Fruit fly (Drosophila melanogaster) whole organism, pupa: Measurements from ENCODE around the gene SdicB.
"Not testable (repeated sequence)": the region's sequence is repeated elsewhere in the genome, so short reads cannot be mapped to it uniquely, and the experiment has no call there.

Experiments used
- CG10348 ChIP-seq: fragments of 200-800 bp; sonication (Bioruptor generic); IDR thresholded peaks from 2 replicates; pipeline ENCODE4 v1.3.6; 2022; ENCODE audit warnings: missing biosample characterization, missing genetic modification characterization
- CG12605 ChIP-seq: fragments of 200-800 bp; sonication (Bioruptor generic); IDR thresholded peaks from 2 replicates; pipeline ENCODE4 v1.3.6; 2022; ENCODE audit warnings: missing biosample characterization, missing genetic modification characterization
- CG13204 ChIP-seq: fragments of 200-800 bp; sonication (Bioruptor generic); optimal IDR thresholded peaks from 2 replicates; lab custom pipeline; 2018; ENCODE audit warnings: missing biosample characterization, mild to moderate bottlenecking, missing genetic modification characterization, moderate library complexity
- CG14655 ChIP-seq: fragments of 200-800 bp; sonication (Bioruptor generic); optimal IDR thresholded peaks from 3 replicates; lab custom pipeline; 2017; ENCODE audit warnings: mild to moderate bottlenecking, missing biosample characterization, missing genetic modification reagents, missing genetic modification characterization
- CG15710 ChIP-seq: fragments of 200-800 bp; sonication (Bioruptor generic); optimal IDR thresholded peaks from 2 replicates; lab custom pipeline; 2018; ENCODE audit warnings: missing biosample characterization, mild to moderate bottlenecking, missing genetic modification characterization, moderate library complexity
- CG17806 ChIP-seq: fragments of 200-800 bp; sonication (Bioruptor generic); optimal IDR thresholded peaks from 2 replicates; lab custom pipeline; 2018; ENCODE audit warnings: missing biosample characterization, mild to moderate bottlenecking, missing genetic modification characterization, moderate library complexity
- CG32121 ChIP-seq: fragments of 200-800 bp; sonication (Bioruptor generic); IDR thresholded peaks from 2 replicates; pipeline ENCODE4 v1.3.6; 2022; ENCODE audit warnings: missing biosample characterization, missing genetic modification characterization
- CG34367 ChIP-seq: fragments of 200-800 bp; sonication (Bioruptor generic); optimal IDR thresholded peaks from 2 replicates; lab custom pipeline; 2018; ENCODE audit warnings: missing biosample characterization, mild to moderate bottlenecking, missing genetic modification characterization
- CG4496 ChIP-seq: fragments of 200-800 bp; sonication (Bioruptor generic); IDR thresholded peaks from 3 replicates; pipeline ENCODE4 v1.3.6; 2022; ENCODE audit warnings: missing biosample characterization, missing genetic modification characterization
- CG8159 ChIP-seq: fragments of 200-800 bp; sonication (Bioruptor generic); optimal IDR thresholded peaks from 3 replicates; lab custom pipeline; 2018; ENCODE audit warnings: missing biosample characterization, mild to moderate bottlenecking, missing genetic modification characterization, moderate library complexity
- CG8301 ChIP-seq: fragments of 200-800 bp; sonication (Bioruptor generic); optimal IDR thresholded peaks from 2 replicates; lab custom pipeline; 2018; ENCODE audit warnings: missing biosample characterization, mild to moderate bottlenecking, missing genetic modification characterization
- CG9948 ChIP-seq: fragments of 200-800 bp; sonication (Bioruptor generic); optimal IDR thresholded peaks from 2 replicates; lab custom pipeline; 2018; ENCODE audit warnings: missing biosample characterization, mild to moderate bottlenecking, missing genetic modification characterization, moderate library complexity
- D1 ChIP-seq: fragments of 200-800 bp; sonication (Bioruptor generic); optimal IDR thresholded peaks from 2 replicates; lab custom pipeline; 2018; ENCODE audit warnings: missing biosample characterization, mild to moderate bottlenecking, missing genetic modification characterization, moderate library complexity
- EcR ChIP-seq: fragments of 200-800 bp; sonication (Bioruptor generic); optimal IDR thresholded peaks from 3 replicates; lab custom pipeline; 2019; ENCODE audit warnings: missing biosample characterization, missing genetic modification characterization, mild to moderate bottlenecking, moderate library complexity, missing genetic modification reagents
- Ets98B ChIP-seq: fragments of 200-800 bp; sonication (Bioruptor generic); IDR thresholded peaks from 2 replicates; pipeline ENCODE4 v1.3.6; 2022; ENCODE audit warnings: missing biosample characterization, missing genetic modification characterization
- Pif1A ChIP-seq: fragments of 200-800 bp; sonication (Bioruptor generic); optimal IDR thresholded peaks from 3 replicates; lab custom pipeline; 2016; ENCODE audit warnings: missing biosample characterization, missing genetic modification characterization
- Pif1B ChIP-seq: fragments of 200-800 bp; sonication (Bioruptor generic); optimal IDR thresholded peaks from 3 replicates; lab custom pipeline; 2016; ENCODE audit warnings: missing biosample characterization, missing genetic modification characterization
- Snoo ChIP-seq: fragments of 200-800 bp; sonication (Bioruptor generic); optimal IDR thresholded peaks from 3 replicates; lab custom pipeline; 2017; ENCODE audit warnings: missing biosample characterization, mild to moderate bottlenecking, missing genetic modification characterization, inconsistent platforms
- fd96Ca ChIP-seq: fragments of 200-800 bp; sonication (Bioruptor generic); IDR thresholded peaks from 3 replicates; pipeline ENCODE4 v1.3.6; 2022; ENCODE audit warnings: missing biosample characterization, missing genetic modification characterization
- gl ChIP-seq: fragments of 200-800 bp; sonication (Bioruptor generic); optimal IDR thresholded peaks from 2 replicates; lab custom pipeline; 2018; ENCODE audit warnings: missing biosample characterization, mild to moderate bottlenecking, missing genetic modification characterization
- rn ChIP-seq: fragments of 200-800 bp; sonication (Bioruptor generic); IDR thresholded peaks from 2 replicates; pipeline ENCODE4 v1.3.6; 2022; ENCODE audit warnings: missing biosample characterization, missing genetic modification characterization

SdicB gene

DNA sequence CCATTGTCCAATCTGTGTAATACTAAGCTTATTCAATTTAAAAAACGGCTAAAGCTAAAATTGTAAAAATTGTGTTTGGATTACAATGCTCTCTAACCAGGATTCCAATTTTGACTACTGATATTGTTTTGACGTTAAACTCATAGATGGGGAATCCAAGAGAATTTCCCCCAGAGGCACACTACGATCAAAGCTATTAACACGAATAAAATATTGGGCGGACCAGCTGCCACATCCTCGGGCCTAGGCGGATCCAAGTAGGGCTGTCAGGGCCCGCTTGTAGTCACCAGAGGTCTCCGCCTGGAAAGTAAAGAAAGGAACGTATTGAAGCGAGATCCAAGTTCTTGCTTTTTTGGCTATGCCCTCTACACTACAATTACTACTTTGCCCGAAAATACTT is at the start of gene SdicB:
TSS of gene SdicB (minus strand) at position 101 of the 400 bp plus-strand sequence.
- not testable (repeated sequence) for TF ChIP-seq gl (tag; lab: Kevin White, UChicago); Snoo (tag; lab: Kevin White, UChicago); Pif1A (GFP tag; lab: Kevin White, UChicago)
- TF ChIP-seq, all 21 proteins: peak for 0; not testable (repeated sequence) for 21

DNA sequence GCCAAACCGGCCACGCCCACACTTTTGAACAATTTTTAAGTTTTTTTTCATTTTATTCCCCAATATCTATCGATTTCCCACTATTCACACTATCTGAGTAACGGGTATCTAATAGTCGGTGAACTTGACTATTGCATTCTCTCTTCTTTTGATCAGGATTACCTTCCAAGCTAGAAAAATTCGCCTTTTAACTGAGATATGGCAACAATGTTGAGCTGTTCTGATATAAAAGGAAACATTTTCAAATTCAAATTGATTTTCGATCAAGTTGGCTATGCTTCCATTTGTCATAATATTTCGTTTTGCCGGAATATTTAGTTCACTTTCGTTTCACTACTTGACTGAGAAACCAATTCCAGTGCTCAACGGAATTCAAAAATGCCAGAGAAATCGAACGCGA is 49.5 kb upstream of the SdicB start, which contains the start of gene CG42577:
TSS of gene CG42577 (plus strand) at position 301 of the 400 bp plus-strand sequence.
- TF ChIP-seq Pif1B (GFP tag; lab: Kevin White, UChicago); CG9948 (tag; lab: Kevin White, UChicago); CG12605: not testable (repeated sequence)
- TF ChIP-seq, all 21 proteins: peak for 0; not testable (repeated sequence) for 21

DNA sequence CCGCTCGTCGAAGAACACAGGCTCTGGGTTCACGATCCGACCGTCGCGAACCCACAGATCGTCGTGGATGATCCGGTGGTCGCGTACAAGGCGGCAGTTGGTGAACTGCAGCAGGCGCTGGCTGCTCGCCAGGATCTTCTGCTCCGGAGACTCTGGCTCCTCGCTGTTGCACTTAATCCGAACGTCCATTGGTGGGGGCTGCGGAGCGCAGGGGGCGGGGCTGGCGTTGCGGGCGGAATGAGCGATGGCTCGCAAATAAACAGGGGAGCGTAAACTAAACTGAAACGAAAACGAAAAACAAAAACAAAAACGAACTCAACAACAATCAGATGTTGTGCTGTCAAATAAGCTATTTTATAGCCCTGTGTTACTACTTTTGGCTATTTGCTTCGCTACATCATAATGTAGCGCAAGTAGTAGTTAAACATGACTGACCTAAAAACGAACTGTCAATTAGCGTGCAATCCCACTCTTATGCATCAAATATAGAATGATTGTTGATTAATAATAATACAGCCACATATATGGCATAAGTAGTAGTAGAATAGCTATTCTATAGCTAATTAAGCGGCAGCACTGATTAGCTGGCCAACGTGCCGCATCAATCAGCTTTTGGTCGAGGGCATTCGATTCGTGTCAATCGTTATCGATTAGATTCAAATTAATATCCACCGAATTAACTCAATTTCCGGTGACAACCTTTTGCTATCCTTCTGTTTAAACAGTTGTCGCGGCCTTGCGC is 47.6 kb upstream of the SdicB start, which contains the start of gene CG17065:
TSS of gene CG17065 (minus strand) at position 351 of the 742 bp plus-strand sequence.
- TF ChIP-seq CG15710 (peak; percentile 20), CG8159 (tag; lab: Kevin White, UChicago) (peak; percentile 15), CG34367 (tag; lab: Kevin White, UChicago) (peak; percentile 2), Pif1A (GFP tag; lab: Kevin White, UChicago) (no peak), CG4496 (GFP tag; lab: Robert Waterston, UW) (0 out of 3 replicates have a peak, but pooled peaks have one; percentile 39)

DNA sequence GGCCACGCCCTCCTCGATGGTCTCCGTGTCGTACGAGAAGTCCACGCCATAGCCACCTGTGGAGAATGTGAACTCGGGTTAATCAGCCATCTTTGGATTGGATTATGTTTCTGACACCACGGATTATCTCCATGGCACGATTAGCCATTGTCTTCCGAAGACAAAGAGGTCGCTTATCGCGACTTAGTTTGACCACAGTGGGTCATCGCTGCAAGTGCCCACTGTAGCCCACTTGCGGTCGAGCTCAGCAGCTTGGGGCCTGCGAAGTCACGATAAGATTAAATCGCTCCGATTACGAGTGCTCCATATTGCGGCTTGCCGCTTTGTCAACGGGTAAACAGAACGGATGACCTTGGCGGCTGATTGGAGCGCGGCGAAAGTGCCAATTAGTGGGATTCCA is 46.6 kb upstream of the SdicB start:
- TF ChIP-seq EcR (GFP tag; lab: Kevin White, UChicago) (peak; percentile 48), gl (tag; lab: Kevin White, UChicago) (no peak)

DNA sequence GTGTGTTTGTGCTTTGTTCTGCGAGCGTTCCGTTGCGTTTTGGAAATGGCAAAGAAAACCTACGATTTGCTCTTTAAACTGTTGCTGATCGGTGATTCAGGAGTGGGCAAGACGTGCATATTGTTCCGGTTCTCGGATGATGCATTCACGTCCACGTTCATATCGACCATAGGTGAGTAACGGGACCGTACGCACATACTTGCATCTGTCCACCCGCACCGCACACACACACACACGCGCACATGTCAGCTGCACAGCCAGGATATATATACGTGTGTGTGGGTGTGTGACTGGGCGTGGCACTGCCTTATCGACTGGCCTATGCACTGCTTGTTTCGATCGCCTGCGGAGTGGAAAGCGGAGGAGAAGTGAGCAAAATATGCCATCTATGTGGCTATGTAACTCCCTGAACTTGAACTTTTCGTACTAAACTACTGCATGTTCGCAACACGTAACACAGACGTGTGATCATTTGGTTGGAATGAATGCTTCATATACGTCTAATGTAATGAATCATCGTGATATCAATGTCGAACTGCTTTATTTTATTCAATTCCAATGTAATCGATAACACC is 42.3 kb upstream of the SdicB start:
- no peak for TF ChIP-seq Pif1A (GFP tag; lab: Kevin White, UChicago)
- no peak for TF ChIP-seq gl (tag; lab: Kevin White, UChicago)
- no peak for TF ChIP-seq CG9948 (tag; lab: Kevin White, UChicago)
- TF ChIP-seq CG14655, result no peak
- TF ChIP-seq Ets98B (GFP tag; lab: Robert Waterston, UW), result no peak
- TF ChIP-seq CG32121 (GFP tag; lab: Robert Waterston, UW), result no peak
- no peak for TF ChIP-seq CG12605
- TF ChIP-seq fd96Ca, result no peak

DNA sequence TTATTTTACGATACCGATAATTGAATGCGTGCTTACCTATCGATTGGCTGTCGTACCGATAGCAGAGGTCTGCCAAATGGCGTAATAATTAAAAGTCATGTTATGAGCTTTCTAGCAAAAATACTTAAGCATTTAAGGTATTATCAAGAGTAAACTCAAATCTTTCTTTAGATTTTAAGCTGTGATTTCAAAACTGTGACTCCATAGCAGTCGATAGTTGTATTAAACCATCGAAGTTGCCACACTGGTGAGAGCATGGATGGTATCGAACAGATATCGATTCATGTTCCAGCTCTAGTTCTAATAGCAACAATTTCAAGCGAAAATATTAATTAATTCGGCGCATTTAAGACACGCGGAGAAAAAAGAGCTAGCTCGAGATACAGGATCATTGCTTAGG is 41.7 kb upstream of the SdicB start, which contains the start of the genes CG17068 and Rab10:
TSS of gene CG17068 (minus strand) at position 25 of the 400 bp plus-strand sequence.
TSS of gene Rab10 (plus strand) at position 270 of the 400 bp plus-strand sequence.
- TF ChIP-seq CG8159 (tag; lab: Kevin White, UChicago), result no peak
- no peak for TF ChIP-seq CG9948 (tag; lab: Kevin White, UChicago)
- no peak for TF ChIP-seq CG10348 (GFP tag; lab: Robert Waterston, UW)
- TF ChIP-seq CG15710, result no peak
- TF ChIP-seq CG34367 (tag; lab: Kevin White, UChicago), result no peak
- TF ChIP-seq EcR (GFP tag; lab: Kevin White, UChicago), result no peak
- TF ChIP-seq rn (GFP tag; lab: Robert Waterston, UW), result no peak
- no peak for TF ChIP-seq Pif1A (GFP tag; lab: Kevin White, UChicago)
- TF ChIP-seq CG12605, result no peak
- no peak for TF ChIP-seq gl (tag; lab: Kevin White, UChicago)
- TF ChIP-seq Snoo (tag; lab: Kevin White, UChicago), result no peak
- no peak for TF ChIP-seq CG14655
- no peak for TF ChIP-seq Pif1B (GFP tag; lab: Kevin White, UChicago)
- TF ChIP-seq D1 (tag; lab: Kevin White, UChicago), result no peak
- TF ChIP-seq CG32121 (GFP tag; lab: Robert Waterston, UW), result no peak
- TF ChIP-seq CG4496 (GFP tag; lab: Robert Waterston, UW), result no peak
- no peak for TF ChIP-seq CG8301 (tag; lab: Kevin White, UChicago)
- no peak for TF ChIP-seq fd96Ca

DNA sequence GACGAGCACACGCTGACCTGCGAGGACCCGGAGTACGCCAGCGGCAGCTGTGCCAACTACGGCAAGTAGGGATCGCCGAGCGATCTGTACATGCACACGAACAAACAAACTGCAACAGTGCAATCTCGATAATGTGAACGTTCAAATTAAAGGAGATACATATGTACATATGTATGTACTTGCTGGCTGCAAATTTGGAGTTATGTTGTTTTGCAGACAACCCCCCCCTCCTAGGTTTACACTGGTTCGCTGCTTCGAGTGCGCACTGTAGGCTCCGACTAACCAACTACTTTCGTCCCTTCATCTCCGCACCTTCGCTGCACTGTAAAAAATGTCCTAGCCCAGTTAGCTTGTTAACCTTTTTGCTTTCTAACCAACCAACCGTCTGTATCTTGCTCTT is 38.3 kb upstream of the SdicB start:
- TF ChIP-seq CG8159 (tag; lab: Kevin White, UChicago), result peak; percentile 3
- TF ChIP-seq CG34367 (tag; lab: Kevin White, UChicago), result peak; percentile 3
- no peak for TF ChIP-seq CG14655
- no peak for TF ChIP-seq EcR (GFP tag; lab: Kevin White, UChicago)
- no peak for TF ChIP-seq Pif1A (GFP tag; lab: Kevin White, UChicago)
- TF ChIP-seq rn (GFP tag; lab: Robert Waterston, UW), result 0 out of 2 replicates have a peak, but pooled peaks have one; percentile 16
- no peak for TF ChIP-seq Pif1B (GFP tag; lab: Kevin White, UChicago)
- TF ChIP-seq CG15710, result peak; percentile 39
- no peak for TF ChIP-seq Snoo (tag; lab: Kevin White, UChicago)
- TF ChIP-seq CG12605, result peak; percentile 24; the same call in 1 of the 2 replicates
- peak; percentile 2 for TF ChIP-seq CG8301 (tag; lab: Kevin White, UChicago)
- no peak for TF ChIP-seq CG13204 (GFP tag; lab: Kevin White, UChicago)
- TF ChIP-seq CG4496 (GFP tag; lab: Robert Waterston, UW), result peak; percentile 61; the same call in 2 of the 3 replicates
- peak; percentile 71; the same call in 2 of the 3 replicates for TF ChIP-seq fd96Ca
- TF ChIP-seq CG9948 (tag; lab: Kevin White, UChicago), result peak; percentile 42
- no peak for TF ChIP-seq CG10348 (GFP tag; lab: Robert Waterston, UW)
- no peak for TF ChIP-seq D1 (tag; lab: Kevin White, UChicago)
- peak; percentile 38; the same call in 1 of the 2 replicates for TF ChIP-seq Ets98B (GFP tag; lab: Robert Waterston, UW)
- no peak for TF ChIP-seq CG32121 (GFP tag; lab: Robert Waterston, UW)
- peak; percentile 27 for TF ChIP-seq CG17806 (tag; lab: Kevin White, UChicago)
- no peak for TF ChIP-seq gl (tag; lab: Kevin White, UChicago)
